Fruit fly (Drosophila melanogaster) whole organism, embryonic: ENCODE results near the gene Agpat2.

Experiments used
- BEAF-32 ChIP-seq: fragments of 200-800 bp; sonication (Bioruptor generic); optimal IDR thresholded peaks from 3 replicates; lab custom pipeline; 2017; ENCODE audit warnings: missing biosample characterization, missing genetic modification characterization, mild to moderate bottlenecking, moderate library complexity, missing genetic modification reagents
- Bteb2 ChIP-seq: fragments of 200-800 bp; sonication (Bioruptor generic); optimal IDR thresholded peaks from 2 replicates; lab custom pipeline; 2016; ENCODE audit warnings: missing biosample characterization, missing genetic modification characterization
- CG10431 ChIP-seq: fragments of 200-800 bp; sonication (Bioruptor generic); optimal IDR thresholded peaks from 3 replicates; lab custom pipeline; 2018; ENCODE audit warnings: missing biosample characterization, mild to moderate bottlenecking, missing genetic modification characterization
- CG1529 ChIP-seq: fragments of 200-800 bp; sonication (Bioruptor generic); optimal IDR thresholded peaks from 3 replicates; lab custom pipeline; 2018; ENCODE audit warnings: missing biosample characterization, missing genetic modification characterization
- CG2120 ChIP-seq: fragments of 200-800 bp; sonication (Bioruptor generic); optimal IDR thresholded peaks from 3 replicates; lab custom pipeline; 2016; ENCODE audit warnings: missing biosample characterization, missing genetic modification characterization
- CG31365 ChIP-seq: fragments of 200-800 bp; sonication (Bioruptor generic); optimal IDR thresholded peaks from 2 replicates; lab custom pipeline; 2018; ENCODE audit warnings: missing biosample characterization, mild to moderate bottlenecking, missing genetic modification characterization
- CG31441 ChIP-seq: fragments of 200-800 bp; sonication (Bioruptor generic); IDR thresholded peaks from 2 replicates; pipeline ENCODE4 v1.3.6; 2022; ENCODE audit warnings: missing biosample characterization, missing genetic modification characterization
- CG32532 ChIP-seq: fragments of 200-800 bp; sonication (Bioruptor generic); IDR thresholded peaks from 2 replicates; pipeline ENCODE4 v1.3.6; 2022; ENCODE audit warnings: missing biosample characterization, missing genetic modification characterization
- CG3726 ChIP-seq: fragments of 200-800 bp; sonication (Bioruptor generic); IDR thresholded peaks from 3 replicates; pipeline ENCODE4, ENCODE4 v1.3.6; 2022; ENCODE audit warnings: missing biosample characterization, missing genetic modification characterization
- CG5180 ChIP-seq: fragments of 200-800 bp; sonication (Bioruptor generic); optimal IDR thresholded peaks from 3 replicates; lab custom pipeline; 2017; ENCODE audit warnings: missing biosample characterization, missing genetic modification characterization, mild to moderate bottlenecking, moderate library complexity, missing genetic modification reagents
- CG6791 ChIP-seq: fragments of 200-800 bp; sonication (Bioruptor generic); IDR thresholded peaks from 3 replicates; pipeline ENCODE4 v1.3.6; 2022; ENCODE audit warnings: missing biosample characterization, missing genetic modification characterization; ENCODE audit not compliant: partially characterized antibody
- CG7556 ChIP-seq: fragments of 200-800 bp; sonication (Bioruptor generic); optimal IDR thresholded peaks from 2 replicates; lab custom pipeline; 2017; ENCODE audit warnings: missing biosample characterization, mild to moderate bottlenecking, missing genetic modification characterization
- CG8281 ChIP-seq: fragments of 200-800 bp; sonication (Bioruptor generic); optimal IDR thresholded peaks from 2 replicates; lab custom pipeline; 2018; ENCODE audit warnings: missing biosample characterization, mild to moderate bottlenecking, missing genetic modification characterization, moderate library complexity
- CG9727 ChIP-seq: fragments of 200-800 bp; sonication (Bioruptor generic); optimal IDR thresholded peaks from 3 replicates; lab custom pipeline; 2017; ENCODE audit warnings: missing biosample characterization, mild to moderate bottlenecking, missing genetic modification characterization
- CG9797 ChIP-seq: fragments of 200-800 bp; sonication (Bioruptor generic); optimal IDR thresholded peaks from 3 replicates; lab custom pipeline; 2018; ENCODE audit warnings: missing biosample characterization, mild to moderate bottlenecking, missing genetic modification characterization
- CG9817 ChIP-seq: fragments of 200-800 bp; sonication (Bioruptor generic); optimal IDR thresholded peaks from 2 replicates; lab custom pipeline; 2018; ENCODE audit warnings: missing biosample characterization, mild to moderate bottlenecking, missing genetic modification characterization, moderate library complexity
- Camta ChIP-seq: fragments of 200-800 bp; sonication (Bioruptor generic); optimal IDR thresholded peaks from 2 replicates; lab custom pipeline; 2016; ENCODE audit warnings: missing biosample characterization, missing genetic modification characterization
- Deaf1 ChIP-seq: fragments of 200-800 bp; optimal IDR thresholded peaks from 3 replicates; lab custom pipeline; 2019; ENCODE audit warnings: missing biosample characterization, mild to moderate bottlenecking, missing genetic modification characterization, moderate library complexity
- Hand ChIP-seq: fragments of 200-800 bp; sonication (Bioruptor generic); optimal IDR thresholded peaks from 2 replicates; lab custom pipeline; 2017; ENCODE audit warnings: mild to moderate bottlenecking, missing biosample characterization, missing genetic modification reagents, missing genetic modification characterization
- Hey ChIP-seq: fragments of 200-800 bp; sonication (Bioruptor generic); optimal IDR thresholded peaks from 3 replicates; lab custom pipeline; 2018; ENCODE audit warnings: missing biosample characterization, mild to moderate bottlenecking, missing genetic modification characterization
- Kr ChIP-seq: fragments of 200-800 bp; sonication (Bioruptor generic); optimal IDR thresholded peaks from 2 replicates; lab custom pipeline; 2017; ENCODE audit warnings: missing biosample characterization, mild to moderate bottlenecking, missing genetic modification characterization
- NFAT ChIP-seq: fragments of 200-800 bp; sonication (Bioruptor generic); IDR thresholded peaks from 2 replicates; pipeline ENCODE4 v1.3.6; 2022; ENCODE audit warnings: missing biosample characterization, missing genetic modification characterization
- Neu2 ChIP-seq: fragments of 200-800 bp; sonication (Bioruptor generic); optimal IDR thresholded peaks from 3 replicates; lab custom pipeline; 2016; ENCODE audit warnings: missing biosample characterization, missing genetic modification characterization, borderline replicate concordance
- Scr ChIP-seq: fragments of 200-800 bp; sonication (Bioruptor generic); IDR thresholded peaks from 2 replicates; pipeline ENCODE4 v1.3.6; 2022; ENCODE audit warnings: missing biosample characterization, missing genetic modification characterization; ENCODE audit not compliant: partially characterized antibody
- Usf ChIP-seq: fragments of 200-800 bp; sonication (Bioruptor generic); optimal IDR thresholded peaks from 2 replicates; lab custom pipeline; 2017; ENCODE audit warnings: missing genotype, missing biosample characterization, missing genetic modification characterization
- abd-A ChIP-seq: fragments of 200-800 bp; sonication (Bioruptor generic); optimal IDR thresholded peaks from 3 replicates; lab custom pipeline; 2019; ENCODE audit warnings: missing biosample characterization, mild to moderate bottlenecking, missing genetic modification characterization, moderate library complexity
- ash1 ChIP-seq: fragments of 200-800 bp; sonication (Bioruptor generic); optimal IDR thresholded peaks from 2 replicates; lab custom pipeline; 2018; ENCODE audit warnings: missing biosample characterization, mild to moderate bottlenecking, missing genetic modification characterization
- bab2 ChIP-seq: fragments of 200-800 bp; sonication (Bioruptor generic); optimal IDR thresholded peaks from 2 replicates; lab custom pipeline; 2016; ENCODE audit warnings: missing biosample characterization, missing genetic modification characterization
- bcd ChIP-seq: fragments of 200-800 bp; sonication (Bioruptor generic); optimal IDR thresholded peaks from 2 replicates; lab custom pipeline; 2017; ENCODE audit warnings: missing biosample characterization, mild to moderate bottlenecking, missing genetic modification characterization
- bigmax ChIP-seq: fragments of 200-800 bp; sonication (Bioruptor generic); optimal IDR thresholded peaks from 2 replicates; lab custom pipeline; 2018; ENCODE audit warnings: missing biosample characterization, mild to moderate bottlenecking, missing genetic modification characterization
- bowl ChIP-seq: fragments of 200-800 bp; sonication (Bioruptor generic); IDR thresholded peaks from 2 replicates; pipeline ENCODE4 v1.3.6; 2022; ENCODE audit warnings: missing biosample characterization, missing genetic modification characterization
- corto ChIP-seq: fragments of 200-800 bp; sonication (Bioruptor generic); optimal IDR thresholded peaks from 2 replicates; lab custom pipeline; 2016; ENCODE audit warnings: missing biosample characterization, mild to moderate bottlenecking, missing genetic modification characterization, moderate library complexity
- dmrt11E ChIP-seq: fragments of 200-800 bp; sonication (Bioruptor generic); optimal IDR thresholded peaks from 3 replicates; lab custom pipeline; 2018; ENCODE audit warnings: missing biosample characterization, mild to moderate bottlenecking, missing genetic modification characterization, moderate library complexity
- hb ChIP-seq: fragments of 200-800 bp; sonication (Bioruptor generic); IDR thresholded peaks from 3 replicates; pipeline ENCODE4 v1.3.6; 2022; ENCODE audit warnings: missing biosample characterization, missing genetic modification characterization; ENCODE audit not compliant: partially characterized antibody
- jigr1 ChIP-seq: fragments of 200-800 bp; sonication (Bioruptor generic); IDR thresholded peaks from 3 replicates; pipeline ENCODE4 v1.3.6; 2022; ENCODE audit warnings: missing biosample characterization, missing genetic modification characterization
- lab ChIP-seq: fragments of 200-800 bp; sonication (Bioruptor generic); optimal IDR thresholded peaks from 3 replicates; lab custom pipeline; 2017; ENCODE audit warnings: missing biosample characterization, missing genetic modification characterization, mild to moderate bottlenecking, moderate library complexity, missing genetic modification reagents
- nerfin-2 ChIP-seq: fragments of 200-800 bp; sonication (Bioruptor generic); IDR thresholded peaks from 2 replicates; pipeline ENCODE4 v1.3.6; 2022; ENCODE audit warnings: missing biosample characterization, missing genetic modification characterization; ENCODE audit not compliant: partially characterized antibody
- nom ChIP-seq: fragments of 200-800 bp; sonication (Bioruptor generic); optimal IDR thresholded peaks from 2 replicates; lab custom pipeline; 2017; ENCODE audit warnings: missing biosample characterization, missing genetic modification characterization, mild to moderate bottlenecking, moderate library complexity, missing genetic modification reagents
- pros ChIP-seq: fragments of 200-800 bp; sonication (Bioruptor generic); optimal IDR thresholded peaks from 3 replicates; lab custom pipeline; 2019; ENCODE audit warnings: missing biosample characterization, mild to moderate bottlenecking, missing genetic modification characterization, moderate library complexity
- psq ChIP-seq: fragments of 200-800 bp; sonication (Bioruptor generic); optimal IDR thresholded peaks from 2 replicates; lab custom pipeline; 2017; ENCODE audit warnings: missing biosample characterization, missing genetic modification characterization
- pum ChIP-seq: fragments of 200-800 bp; sonication (Bioruptor generic); optimal IDR thresholded peaks from 2 replicates; lab custom pipeline; 2016; ENCODE audit warnings: missing biosample characterization, missing genetic modification characterization
- scrt ChIP-seq: fragments of 200-800 bp; sonication (Bioruptor generic); optimal IDR thresholded peaks from 2 replicates; lab custom pipeline; 2018; ENCODE audit warnings: missing biosample characterization, mild to moderate bottlenecking, missing genetic modification characterization, moderate library complexity
- sd ChIP-seq: fragments of 200-800 bp; sonication (Bioruptor generic); optimal IDR thresholded peaks from 3 replicates; lab custom pipeline; 2018; ENCODE audit warnings: missing biosample characterization, mild to moderate bottlenecking, missing genetic modification characterization, moderate library complexity
- slou ChIP-seq: fragments of 200-800 bp; sonication (Bioruptor generic); optimal IDR thresholded peaks from 3 replicates; lab custom pipeline; 2016; ENCODE audit warnings: missing biosample characterization, missing genetic modification characterization
- tio ChIP-seq: fragments of 200-800 bp; sonication (Bioruptor generic); optimal IDR thresholded peaks from 2 replicates; lab custom pipeline; 2017; ENCODE audit warnings: missing biosample characterization, missing genetic modification characterization, inconsistent platforms
- toy ChIP-seq: fragments of 200-800 bp; sonication (Bioruptor generic); IDR thresholded peaks from 2 replicates; pipeline ENCODE4 v1.3.6; 2022; ENCODE audit warnings: missing biosample characterization, missing genetic modification characterization
- ttk ChIP-seq: fragments of 200-800 bp; sonication (Bioruptor generic); IDR thresholded peaks from 2 replicates; pipeline ENCODE4 v2.1.2; 2022; ENCODE audit warnings: missing biosample characterization, missing genetic modification characterization
- twi ChIP-seq: fragments of 200-800 bp; optimal IDR thresholded peaks from 2 replicates; lab custom pipeline; 2019; ENCODE audit warnings: missing biosample characterization, mild to moderate bottlenecking, missing genetic modification characterization, moderate library complexity
- vnd ChIP-seq: fragments of 200-800 bp; sonication (Bioruptor generic); IDR thresholded peaks from 3 replicates; pipeline ENCODE4 v1.3.6; 2022; ENCODE audit warnings: missing biosample characterization, missing genetic modification characterization; ENCODE audit not compliant: partially characterized antibody
- yki ChIP-seq: fragments of >200 bp; optimal IDR thresholded peaks from 3 replicates; lab custom pipeline; 2018

The Agpat2 gene

dm6 chr2L:8419382-8419940 lies 44.3 kb downstream of the Agpat2 start (continued):
- TF ChIP-seq tio (GFP tag; lab: Kevin White, UChicago) (no peak), jigr1 (no peak), CG32532 (GFP tag; lab: Robert Waterston, UW) (no peak), psq (GFP tag; lab: Kevin White, UChicago) (no peak), CG9727 (GFP tag; lab: Kevin White, UChicago) (no peak), CG5180 (no peak), scrt (GFP tag; lab: Kevin White, UChicago) (no peak), CG10431 (GFP tag; lab: Kevin White, UChicago) (no peak), Hand (GFP tag; lab: Kevin White, UChicago) (no peak), corto (no peak), CG7556 (GFP tag; lab: Kevin White, UChicago) (no peak), CG1529 (GFP tag; lab: Kevin White, UChicago) (no peak), CG31365 (tag; lab: Kevin White, UChicago) (no peak), bab2 (GFP tag; lab: Kevin White, UChicago) (no peak), NFAT (GFP tag; lab: Robert Waterston, UW) (no peak), Hey (tag; lab: Kevin White, UChicago) (no peak), pum (GFP tag; lab: Kevin White, UChicago) (no peak), CG9817 (tag; lab: Kevin White, UChicago) (no peak), CG6791 (GFP tag; lab: Robert Waterston, UW) (no peak), Usf (GFP tag; lab: Kevin White, UChicago) (no peak), lab (GFP tag; lab: Kevin White, UChicago) (no peak), Camta (no peak), pros (peak; percentile 77), CG31441 (GFP tag; lab: Robert Waterston, UW) (no peak), ttk (GFP tag; lab: Robert Waterston, UW) (no peak), vnd (GFP tag; lab: Robert Waterston, UW) (no peak), twi (tag; lab: Kevin White, UChicago) (peak; percentile 49), nom (peak; percentile 68), slou (no peak), toy (GFP tag; lab: Robert Waterston, UW) (no peak), nerfin-2 (GFP tag; lab: Robert Waterston, UW) (0 out of 2 replicates have a peak, but pooled peaks have one; percentile 39), Neu2 (no peak), ash1 (GFP tag; lab: Kevin White, UChicago) (no peak), bigmax (GFP tag; lab: Kevin White, UChicago) (no peak), bowl (GFP tag; lab: Robert Waterston, UW) (no peak), CG9797 (GFP tag; lab: Kevin White, UChicago) (no peak), CG2120 (GFP tag; lab: Kevin White, UChicago) (no peak), yki (no peak), bcd (no peak), CG3726 (GFP tag; lab: Robert Waterston, UW) (no peak), Scr (no peak), CG8281 (peak; percentile 2), Deaf1 (no peak), Bteb2 (GFP tag; lab: Kevin White, UChicago) (no peak), hb (GFP tag; lab: Robert Waterston, UW) (no peak), Kr (GFP tag; lab: Kevin White, UChicago) (peak; percentile 52), BEAF-32 (no peak), dmrt11E (no peak), sd (tag; lab: Kevin White, UChicago) (peak; percentile 29), abd-A (tag; lab: Kevin White, UChicago) (peak; percentile 1)
